Fruit fly (Drosophila melanogaster): Measurements from ENCODE around the gene CG17560.

DNA sequence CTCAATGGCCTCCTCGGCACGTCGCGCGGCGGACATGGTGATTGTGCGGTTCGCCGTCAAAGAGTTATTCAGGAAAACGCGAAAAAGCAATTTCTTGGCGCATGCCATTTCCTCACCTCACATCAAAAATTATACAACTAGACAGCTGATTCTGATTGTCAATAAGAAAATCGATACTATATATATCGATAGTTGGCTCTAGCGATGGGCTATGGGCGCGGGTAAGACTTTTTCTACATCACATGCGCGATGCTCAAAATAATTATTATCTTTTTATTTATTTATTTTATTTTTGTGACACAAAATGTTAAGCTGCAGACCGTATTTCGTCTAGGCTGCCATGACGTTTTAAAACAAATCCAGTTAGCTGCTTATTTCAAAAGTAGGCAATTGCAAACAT lies 3.5 kb upstream of the CG17560 start, which contains the start of gene CG10340:
- TF ChIP-seq Clk (GFP tag; optimal IDR thresholded peaks at IDR 0.05) (no peak), cnc (optimal IDR thresholded peaks at IDR 0.05) (no peak)
